Fruit fly (Drosophila melanogaster) Kc167 (cell line): ENCODE measurements around the gene CG12236.
"Not testable (repeated sequence)": the region's sequence is repeated elsewhere in the genome, so short reads cannot be mapped to it uniquely, and the experiment has no call there.

Experiments
- Myc ChIP-seq: fragments of >200 bp; optimal IDR thresholded peaks from 2 replicates; lab custom pipeline; 2017; ENCODE audit warnings: missing external identifiers
- Sin3A ChIP-seq: fragments of >200 bp; optimal IDR thresholded peaks from 2 replicates; lab custom pipeline; 2018; ENCODE audit warnings: missing external identifiers
- h ChIP-seq: fragments of >200 bp; optimal IDR thresholded peaks from 3 replicates; lab custom pipeline; 2018; ENCODE audit warnings: missing external identifiers
- insv ChIP-seq: fragments of >200 bp; optimal IDR thresholded peaks from 3 replicates; lab custom pipeline; 2018; ENCODE audit warnings: missing external identifiers
- psq ChIP-seq: fragments of >200 bp; optimal IDR thresholded peaks from 2 replicates; lab custom pipeline; 2017; ENCODE audit warnings: missing external identifiers
- ttk ChIP-seq: sonication (Bioruptor generic); optimal IDR thresholded peaks from 2 replicates; lab custom pipeline; 2017; ENCODE audit warnings: missing external identifiers

The CG12236 gene

DNA sequence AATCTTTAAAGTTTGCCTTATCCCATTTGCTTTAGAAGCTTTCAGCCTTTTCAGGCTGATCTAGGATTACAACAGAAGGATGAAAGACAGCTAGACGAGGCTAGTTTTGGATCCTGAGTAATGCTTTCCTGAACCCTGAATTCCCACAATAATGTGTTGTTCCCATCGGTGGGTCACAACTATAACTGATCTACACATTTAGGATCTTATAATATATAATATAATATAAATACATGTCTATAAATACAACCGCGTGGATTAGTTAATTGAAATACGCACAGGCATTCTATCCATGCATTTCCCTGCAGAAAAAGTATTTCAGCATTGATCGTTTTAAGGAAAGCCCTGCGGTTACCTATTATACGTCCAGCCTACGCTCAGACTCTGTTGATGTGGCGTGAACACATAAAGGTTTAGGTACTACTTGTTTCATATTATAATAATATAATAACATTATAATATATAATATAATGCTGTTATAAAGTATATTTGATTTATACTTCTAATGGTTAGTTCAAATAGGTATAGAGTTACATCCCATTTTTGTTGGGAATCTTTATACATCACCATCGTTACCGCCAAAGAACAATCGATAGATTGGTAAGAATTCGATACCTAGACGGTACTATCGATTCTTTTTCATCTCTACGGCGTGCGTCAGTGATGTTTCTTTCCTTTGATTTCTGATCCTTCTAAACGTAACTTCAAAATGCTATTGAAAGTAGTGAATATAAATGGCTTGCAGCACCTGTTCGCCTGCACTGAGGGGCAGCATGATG lies 37.3 kb downstream of the CG12236 start, which contains the start of gene CG32756:
TSS of gene CG32756 (plus strand) at position 631 of the 779 bp plus-strand sequence.
- not testable (repeated sequence) for TF ChIP-seq Myc, psq, Sin3A (lab: Kevin White, UChicago)

DNA sequence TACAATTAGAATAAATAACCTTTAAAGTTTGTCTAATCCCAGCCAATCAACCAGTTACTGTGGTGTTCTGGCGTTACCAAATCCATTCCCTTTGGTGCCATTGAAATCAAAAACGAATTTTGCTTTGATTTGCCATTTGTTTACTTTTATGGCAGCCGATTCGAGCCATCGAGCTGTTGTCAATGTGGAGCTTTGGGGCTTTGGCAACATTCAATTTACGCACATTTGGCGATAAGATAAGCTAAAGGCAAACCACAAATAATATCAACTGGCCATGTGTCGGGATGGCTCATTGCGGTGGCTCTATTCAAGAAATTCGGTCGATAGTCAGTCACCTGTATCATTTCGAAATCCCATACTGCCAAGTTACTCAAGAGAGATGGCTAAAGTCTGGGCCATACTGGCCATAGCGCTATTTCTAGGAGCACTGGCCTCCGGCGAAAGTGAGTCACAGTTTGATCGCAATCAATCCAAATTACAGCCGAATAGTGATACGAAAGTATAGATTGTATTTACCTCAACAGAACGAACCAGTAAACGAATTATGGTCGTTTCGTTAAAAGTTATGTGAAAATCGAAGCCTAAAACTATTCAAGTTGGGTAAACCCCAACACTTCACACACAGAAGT lies 40.0 kb downstream of the CG12236 start, which contains the start of gene CG6041:
TSS of gene CG6041 (plus strand) at position 291 of the 629 bp plus-strand sequence.
- TF ChIP-seq Myc (lab: Kevin White, UChicago) (no peak), Sin3A (lab: Kevin White, UChicago) (no peak), psq (lab: Kevin White, UChicago) (no peak), ttk (lab: Kevin White, UChicago) (no peak), insv (lab: Kevin White, UChicago) (no peak), h (no peak)

DNA sequence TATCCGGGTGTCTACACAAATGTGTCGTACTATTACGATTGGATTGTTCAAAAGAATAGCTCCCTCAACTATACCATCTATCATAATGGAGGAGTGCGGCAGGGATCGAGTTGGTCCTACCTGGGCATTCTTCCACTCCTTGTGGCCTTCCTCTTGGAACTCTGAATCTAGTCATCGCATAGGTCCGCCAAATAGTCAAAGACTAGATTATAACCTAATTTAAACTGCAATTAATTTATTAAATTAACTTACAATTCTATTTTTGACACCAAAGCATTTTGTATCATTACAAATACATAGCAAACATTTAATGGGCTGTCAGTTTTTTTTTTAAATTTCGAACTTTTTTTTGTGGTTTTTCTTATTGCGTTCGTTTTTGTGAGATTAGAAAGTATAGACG lies 42.0 kb downstream of the CG12236 start, which contains the start of gene CG32755:
TSS of gene CG32755 (plus strand) at position 301 of the 400 bp plus-strand sequence.
- TF ChIP-seq h (no peak), psq (lab: Kevin White, UChicago) (no peak), ttk (lab: Kevin White, UChicago) (no peak), insv (lab: Kevin White, UChicago) (no peak), Sin3A (lab: Kevin White, UChicago) (no peak), Myc (lab: Kevin White, UChicago) (no peak)

DNA sequence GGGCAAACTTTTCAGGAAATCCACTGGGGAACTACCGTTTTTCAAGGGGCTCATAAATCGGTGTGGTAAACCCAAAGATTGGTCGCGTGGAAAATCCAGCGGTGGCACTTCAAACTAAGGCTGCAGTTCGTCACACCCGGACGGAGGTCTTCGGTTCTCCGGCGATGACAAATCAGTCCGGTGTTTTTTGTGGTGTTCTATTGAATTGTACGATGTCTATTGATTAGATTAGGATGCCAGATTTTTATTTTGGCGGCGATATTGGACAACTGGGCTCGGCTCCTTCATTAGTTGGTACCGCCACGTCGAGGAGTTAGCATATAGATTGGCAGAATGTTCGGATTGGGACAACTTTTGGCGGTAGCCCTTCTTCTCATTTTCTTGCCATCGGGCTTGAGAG lies 44.3 kb downstream of the CG12236 start, which contains the start of gene CG6048:
TSS of gene CG6048 (plus strand) at position 301 of the 400 bp plus-strand sequence.
- no peak for TF ChIP-seq ttk (lab: Kevin White, UChicago)
- no peak for TF ChIP-seq psq (lab: Kevin White, UChicago)
- TF ChIP-seq Sin3A (lab: Kevin White, UChicago), result no peak
- no peak for TF ChIP-seq h
- TF ChIP-seq Myc (lab: Kevin White, UChicago), result no peak
- TF ChIP-seq insv (lab: Kevin White, UChicago), result no peak

DNA sequence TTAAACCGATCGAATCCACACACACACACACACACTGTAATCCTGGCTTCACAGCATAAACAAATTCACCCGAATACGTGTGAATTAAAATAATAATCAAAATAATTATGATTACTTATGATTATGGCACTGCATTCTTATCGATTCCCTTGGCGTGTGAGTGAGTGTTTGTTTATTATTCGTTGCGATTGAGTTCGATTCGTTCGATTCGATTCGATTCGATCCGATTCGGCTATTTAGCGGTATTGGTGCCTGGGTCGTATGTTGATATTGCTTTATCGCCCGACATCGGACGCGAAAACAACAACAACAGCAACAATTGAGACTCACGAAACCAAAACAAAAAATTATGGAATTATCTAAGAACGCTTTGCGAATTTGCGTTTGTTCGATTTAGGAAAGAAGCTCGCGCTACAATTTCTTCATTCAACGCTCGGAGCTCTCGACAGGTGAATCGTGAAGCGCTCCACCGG lies 47.3 kb downstream of the CG12236 start, which contains the start of gene CG6067:
TSS of gene CG6067 (plus strand) at position 423 of the 473 bp plus-strand sequence.
- TF ChIP-seq Myc (lab: Kevin White, UChicago), result no peak
- TF ChIP-seq psq (lab: Kevin White, UChicago), result no peak
- no peak for TF ChIP-seq Sin3A (lab: Kevin White, UChicago)
- TF ChIP-seq ttk (lab: Kevin White, UChicago), result no peak
- no peak for TF ChIP-seq h
- no peak for TF ChIP-seq insv (lab: Kevin White, UChicago)

DNA sequence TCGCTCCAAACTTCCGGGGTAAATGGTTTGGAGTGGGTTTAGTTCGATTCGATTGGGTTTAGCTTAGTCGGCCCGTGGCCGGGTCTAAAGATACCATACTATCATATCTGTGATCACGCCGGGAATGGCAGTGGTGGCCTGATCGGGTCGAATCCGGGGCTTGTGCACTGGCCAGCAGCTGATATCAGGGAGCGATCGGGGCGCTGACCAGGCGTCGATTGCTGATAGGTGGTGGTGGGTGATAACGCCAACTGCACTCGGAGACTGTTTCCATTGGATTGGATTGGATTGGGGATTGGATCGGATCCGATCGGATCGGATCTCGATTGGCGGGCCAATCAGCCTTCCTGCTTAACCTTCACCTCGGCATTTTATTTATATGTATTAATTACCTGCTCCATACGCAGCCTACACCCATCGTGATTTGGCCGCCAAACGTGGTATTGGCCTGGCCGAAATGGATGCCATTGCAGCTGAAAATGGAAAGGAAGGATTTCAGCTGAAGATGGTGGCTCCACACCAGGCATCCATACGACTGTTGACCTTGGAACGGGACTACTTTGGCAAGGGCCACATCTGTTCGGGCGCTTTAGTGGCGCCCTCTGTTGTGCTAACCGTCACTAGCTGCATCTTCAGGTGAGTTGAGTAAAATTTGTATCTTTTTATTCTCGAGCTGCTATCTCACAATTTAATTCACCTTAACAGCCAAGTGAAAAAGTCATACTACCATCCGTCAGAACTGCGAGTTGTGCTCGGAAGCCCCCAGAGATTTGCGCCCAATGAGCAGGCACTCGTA lies 48.9 kb downstream of the CG12236 start:
- TF ChIP-seq ttk (lab: Kevin White, UChicago), result no peak
- no peak for TF ChIP-seq Sin3A (lab: Kevin White, UChicago)
- no peak for TF ChIP-seq Myc (lab: Kevin White, UChicago)
- TF ChIP-seq h, result no peak
- no peak for TF ChIP-seq psq (lab: Kevin White, UChicago)
- TF ChIP-seq insv (lab: Kevin White, UChicago), result no peak
